4 fruit fly cellular contexts compared by ENCODE assay signal in genomic region chrX:8492849-8493248, dm6.
TF ChIP-seq lines count a peak whose summit lies in the region.

No protein-coding gene starts in this region.

TF ChIP-seq in whole organism, adult, 20 proteins besides CTCF, POLR2A, EP300 and RAD21 (continued from another document):
- TF ChIP-seq CG11617 (GFP tag; optimal IDR thresholded peaks at IDR 0.05; lab: Kevin White, UChicago): peak; percentile 36

TF ChIP-seq in whole organism, embryonic, 481 proteins besides CTCF, POLR2A, EP300 and RAD21 (continued from another document and continues in another):
- TF ChIP-seq Opbp (GFP tag; IDR thresholded peaks at IDR 0.05; lab: Robert Waterston, UW; ENCODE audit: partially characterized antibody): no peak
- no peak for TF ChIP-seq CG17612 (GFP tag; IDR thresholded peaks at IDR 0.05; lab: Robert Waterston, UW)
- peak; percentile 88 for TF ChIP-seq ap (GFP tag; IDR thresholded peaks at IDR 0.05; lab: Robert Waterston, UW)
- TF ChIP-seq Hr3 (GFP tag; optimal IDR thresholded peaks at IDR 0.05; lab: Kevin White, UChicago): peak; percentile 43
- peak; percentile 86 for TF ChIP-seq Optix (GFP tag; IDR thresholded peaks at IDR 0.05; lab: Robert Waterston, UW)
- peak; percentile 10 for TF ChIP-seq CG30020 (tag; optimal IDR thresholded peaks at IDR 0.05; lab: Kevin White, UChicago)
- peak; percentile 47 for TF ChIP-seq CG1602 (GFP tag; optimal IDR thresholded peaks at IDR 0.05; lab: Kevin White, UChicago)
- TF ChIP-seq Dfd (GFP tag; optimal IDR thresholded peaks at IDR 0.05; lab: Kevin White, UChicago): no peak
- no peak for TF ChIP-seq CG7963 (GFP tag; IDR thresholded peaks at IDR 0.05; lab: Robert Waterston, UW; ENCODE audit: partially characterized antibody)
- peak; percentile 3 for TF ChIP-seq CG10274 (GFP tag; optimal IDR thresholded peaks at IDR 0.05; lab: Kevin White, UChicago)
- TF ChIP-seq CG5245 (GFP tag; optimal IDR thresholded peaks at IDR 0.05; lab: Kevin White, UChicago): peak; percentile 64
- TF ChIP-seq nmo (GFP tag; optimal IDR thresholded peaks at IDR 0.05; lab: Kevin White, UChicago): peak; percentile 78
- peak; percentile 87 for TF ChIP-seq Ptx1 (GFP tag; IDR thresholded peaks at IDR 0.05; lab: Robert Waterston, UW)
- TF ChIP-seq tna (GFP tag; IDR thresholded peaks at IDR 0.05; lab: Robert Waterston, UW; ENCODE audit: partially characterized antibody): no peak
- peak; percentile 74 for TF ChIP-seq PHDP (tag; optimal IDR thresholded peaks at IDR 0.05; lab: Kevin White, UChicago)
- no peak for TF ChIP-seq CG34376 (GFP tag; optimal IDR thresholded peaks at IDR 0.05; lab: Kevin White, UChicago)
- no peak for TF ChIP-seq CG42726 (GFP tag; IDR thresholded peaks at IDR 0.05; lab: Robert Waterston, UW; ENCODE audit: partially characterized antibody)
- TF ChIP-seq CG13287 (GFP tag; IDR thresholded peaks at IDR 0.05; lab: Robert Waterston, UW; ENCODE audit: partially characterized antibody): no peak
- no peak for TF ChIP-seq cad (GFP tag; optimal IDR thresholded peaks at IDR 0.05; lab: Kevin White, UChicago)
- peak; percentile 81 for TF ChIP-seq CG2712 (tag; optimal IDR thresholded peaks at IDR 0.05; lab: Kevin White, UChicago)
- TF ChIP-seq unc-4 (GFP tag; IDR thresholded peaks at IDR 0.05; lab: Robert Waterston, UW; ENCODE audit: partially characterized antibody): no peak
- TF ChIP-seq dan (GFP tag; IDR thresholded peaks at IDR 0.05; lab: Robert Waterston, UW): no peak
- TF ChIP-seq CG17802 (tag; optimal IDR thresholded peaks at IDR 0.05; lab: Kevin White, UChicago): peak; percentile 18
- peak; percentile 72 for TF ChIP-seq CG11247 (GFP tag; IDR thresholded peaks at IDR 0.05; lab: Robert Waterston, UW)
- peak; percentile 78 for TF ChIP-seq CG2875 (GFP tag; optimal IDR thresholded peaks at IDR 0.05; lab: Kevin White, UChicago)
- TF ChIP-seq z (GFP tag; IDR thresholded peaks at IDR 0.05; lab: Robert Waterston, UW): no peak
- TF ChIP-seq rib (GFP tag; IDR thresholded peaks at IDR 0.05; lab: Robert Waterston, UW): no peak
- TF ChIP-seq knrl (GFP tag; IDR thresholded peaks at IDR 0.05; lab: Robert Waterston, UW; ENCODE audit: partially characterized antibody): no peak
- no peak for TF ChIP-seq Sin3A (optimal IDR thresholded peaks at IDR 0.05; lab: Kevin White, UChicago)
- no peak; the same call in 1 of the 2 replicates for TF ChIP-seq gsb (GFP tag; IDR thresholded peaks at IDR 0.05; lab: Robert Waterston, UW)
- TF ChIP-seq sug (tag; optimal IDR thresholded peaks at IDR 0.05; lab: Kevin White, UChicago): peak; percentile 0
- peak; percentile 47 for TF ChIP-seq CG10462 (GFP tag; optimal IDR thresholded peaks at IDR 0.05; lab: Kevin White, UChicago)
- peak; percentile 25 for TF ChIP-seq CG7271 (tag; optimal IDR thresholded peaks at IDR 0.05; lab: Kevin White, UChicago)
- TF ChIP-seq HLHmδ (GFP tag; optimal IDR thresholded peaks at IDR 0.05; lab: Kevin White, UChicago): no peak
- TF ChIP-seq Jarid2 (GFP tag; optimal IDR thresholded peaks at IDR 0.05; lab: Kevin White, UChicago): peak; percentile 47
- no peak for TF ChIP-seq crc (GFP tag; optimal IDR thresholded peaks at IDR 0.05; lab: Kevin White, UChicago)
- TF ChIP-seq CG14710 (tag; optimal IDR thresholded peaks at IDR 0.05; lab: Kevin White, UChicago): peak; percentile 48
- no peak for TF ChIP-seq pfk (GFP tag; optimal IDR thresholded peaks at IDR 0.05; lab: Kevin White, UChicago)
- TF ChIP-seq esg (GFP tag; conservative IDR thresholded peaks at IDR 0.05; lab: Robert Waterston, UW): peak; percentile 78
- TF ChIP-seq Lim3 (GFP tag; IDR thresholded peaks at IDR 0.05; lab: Robert Waterston, UW): 0 out of 2 replicates have a peak, but pooled peaks have one; percentile 59
- no peak for TF ChIP-seq disco-r (GFP tag; optimal IDR thresholded peaks at IDR 0.05; lab: Kevin White, UChicago)
- TF ChIP-seq Kr (GFP tag; optimal IDR thresholded peaks at IDR 0.05; lab: Kevin White, UChicago): no peak
- TF ChIP-seq CG7745 (tag; optimal IDR thresholded peaks at IDR 0.05; lab: Kevin White, UChicago): no peak

TF ChIP-seq in whole organism, prepupa, 60 proteins besides CTCF, POLR2A, EP300 and RAD21 (continued from another document):
- peak; percentile 82 for TF ChIP-seq CG34406 (GFP tag; optimal IDR thresholded peaks at IDR 0.05; lab: Kevin White, UChicago)
- peak; percentile 72 for TF ChIP-seq esn (GFP tag; optimal IDR thresholded peaks at IDR 0.05; lab: Kevin White, UChicago)
- TF ChIP-seq Sox14 (GFP tag; optimal IDR thresholded peaks at IDR 0.05; lab: Kevin White, UChicago): peak; percentile 45
- TF ChIP-seq lz (GFP tag; optimal IDR thresholded peaks at IDR 0.05; lab: Kevin White, UChicago): peak; percentile 61
- TF ChIP-seq fd85E (GFP tag; optimal IDR thresholded peaks at IDR 0.05; lab: Kevin White, UChicago): peak; percentile 57
- TF ChIP-seq Hr4 (GFP tag; optimal IDR thresholded peaks at IDR 0.05; lab: Kevin White, UChicago): peak; percentile 76
- TF ChIP-seq CG6792 (GFP tag; optimal IDR thresholded peaks at IDR 0.05; lab: Kevin White, UChicago): peak; percentile 73
- peak; percentile 15 for TF ChIP-seq Eip93F (GFP tag; optimal IDR thresholded peaks at IDR 0.05; lab: Kevin White, UChicago)
- TF ChIP-seq fkh (GFP tag; optimal IDR thresholded peaks at IDR 0.05; lab: Kevin White, UChicago): no peak
- TF ChIP-seq CG10631 (GFP tag; optimal IDR thresholded peaks at IDR 0.05; lab: Kevin White, UChicago): peak; percentile 78
- peak; percentile 65 for TF ChIP-seq Sox102F (GFP tag; optimal IDR thresholded peaks at IDR 0.05; lab: Kevin White, UChicago)
- TF ChIP-seq Hr39 (GFP tag; optimal IDR thresholded peaks at IDR 0.05; lab: Kevin White, UChicago): peak; percentile 55
- TF ChIP-seq Eip78C (GFP tag; lab: Kevin White, UChicago): peak; percentile 86
- peak; percentile 74 for TF ChIP-seq cyc (GFP tag; optimal IDR thresholded peaks at IDR 0.05; lab: Kevin White, UChicago)
- peak; percentile 78 for TF ChIP-seq CG7368 (GFP tag; optimal IDR thresholded peaks at IDR 0.05; lab: Kevin White, UChicago)
- peak; percentile 46 for TF ChIP-seq Blimp-1 (GFP tag; optimal IDR thresholded peaks at IDR 0.05; lab: Kevin White, UChicago)
- TF ChIP-seq acj6 (GFP tag; optimal IDR thresholded peaks at IDR 0.05; lab: Kevin White, UChicago): peak; percentile 85
- peak; percentile 93 for TF ChIP-seq eg (GFP tag; IDR thresholded peaks at IDR 0.05; lab: Robert Waterston, UW)
- peak; percentile 37 for TF ChIP-seq CG16779 (tag; optimal IDR thresholded peaks at IDR 0.05; lab: Kevin White, UChicago)
- peak; percentile 21 for TF ChIP-seq vri (GFP tag; optimal IDR thresholded peaks at IDR 0.05; lab: Kevin White, UChicago)
- TF ChIP-seq CG11294 (GFP tag; IDR thresholded peaks at IDR 0.05; lab: Robert Waterston, UW): peak; percentile 84
- TF ChIP-seq CG1621 (tag; optimal IDR thresholded peaks at IDR 0.05; lab: Kevin White, UChicago): peak; percentile 68
- peak; percentile 93 for TF ChIP-seq CG6163 (GFP tag; IDR thresholded peaks at IDR 0.05; lab: Robert Waterston, UW)
- peak; percentile 73 for TF ChIP-seq Ets96B (tag; optimal IDR thresholded peaks at IDR 0.05; lab: Kevin White, UChicago)
- peak; percentile 86 for TF ChIP-seq Gug (GFP tag; IDR thresholded peaks at IDR 0.05; lab: Robert Waterston, UW)
- peak; percentile 72 for TF ChIP-seq Sox15 (GFP tag; optimal IDR thresholded peaks at IDR 0.05; lab: Kevin White, UChicago)
- peak; percentile 67 for TF ChIP-seq CG31627 (GFP tag; optimal IDR thresholded peaks at IDR 0.05; lab: Kevin White, UChicago)
- TF ChIP-seq dac (GFP tag; optimal IDR thresholded peaks at IDR 0.05; lab: Kevin White, UChicago): peak; percentile 68
- TF ChIP-seq CG10669 (GFP tag; optimal IDR thresholded peaks at IDR 0.05; lab: Kevin White, UChicago): peak; percentile 78
- peak; percentile 54 for TF ChIP-seq Eip75B (GFP tag; optimal IDR thresholded peaks at IDR 0.05; lab: Kevin White, UChicago)
- TF ChIP-seq topi (GFP tag; optimal IDR thresholded peaks at IDR 0.05; lab: Kevin White, UChicago): peak; percentile 70
- TF ChIP-seq Hr38 (GFP tag; optimal IDR thresholded peaks at IDR 0.05; lab: Kevin White, UChicago): no peak
- peak; percentile 62 for TF ChIP-seq fd59A (GFP tag; optimal IDR thresholded peaks at IDR 0.05; lab: Kevin White, UChicago)
- TF ChIP-seq Smox (GFP tag; optimal IDR thresholded peaks at IDR 0.05; lab: Kevin White, UChicago): peak; percentile 64
- peak; percentile 71 for TF ChIP-seq CG3032 (tag; optimal IDR thresholded peaks at IDR 0.05; lab: Kevin White, UChicago)
- peak; percentile 62 for TF ChIP-seq dsx (GFP tag; optimal IDR thresholded peaks at IDR 0.05; lab: Kevin White, UChicago; ENCODE audit: poor library complexity, severe bottlenecking)
- TF ChIP-seq CG11902 (GFP tag; optimal IDR thresholded peaks at IDR 0.05; lab: Kevin White, UChicago): peak; percentile 68
- TF ChIP-seq CG3919 (GFP tag; optimal IDR thresholded peaks at IDR 0.05; lab: Kevin White, UChicago): peak; percentile 84
- peak; percentile 66 for TF ChIP-seq CG11762 (GFP tag; optimal IDR thresholded peaks at IDR 0.05; lab: Kevin White, UChicago; ENCODE audit: insufficient read depth)
- TF ChIP-seq salr (GFP tag; optimal IDR thresholded peaks at IDR 0.05; lab: Kevin White, UChicago): peak; percentile 24 to 54

TF ChIP-seq in whole organism, wandering third instar larva, 38 proteins besides CTCF, POLR2A, EP300 and RAD21 (continued from another document):
- TF ChIP-seq Vsx2 (GFP tag; optimal IDR thresholded peaks at IDR 0.05; lab: Kevin White, UChicago; ENCODE audit: partially characterized antibody): no peak
- TF ChIP-seq pan (optimal IDR thresholded peaks at IDR 0.05; lab: Kevin White, UChicago): no peak
- no peak for TF ChIP-seq Dfd (GFP tag; optimal IDR thresholded peaks at IDR 0.05; lab: Kevin White, UChicago)
- TF ChIP-seq CG32264 (GFP tag; optimal IDR thresholded peaks at IDR 0.05; lab: Kevin White, UChicago): no peak
- no peak for TF ChIP-seq OdsH (GFP tag; optimal IDR thresholded peaks at IDR 0.05; lab: Kevin White, UChicago)
- TF ChIP-seq woc (GFP tag; optimal IDR thresholded peaks at IDR 0.05; lab: Kevin White, UChicago): no peak
- no peak for TF ChIP-seq GATAd (GFP tag; optimal IDR thresholded peaks at IDR 0.05; lab: Kevin White, UChicago)
- TF ChIP-seq brk (GFP tag; optimal IDR thresholded peaks at IDR 0.05; lab: Kevin White, UChicago): no peak
- no peak for TF ChIP-seq CG9705 (GFP tag; optimal IDR thresholded peaks at IDR 0.05; lab: Kevin White, UChicago)
- no peak for TF ChIP-seq CrebA (GFP tag; optimal IDR thresholded peaks at IDR 0.05; lab: Kevin White, UChicago; ENCODE audit: borderline replicate concordance)
- no peak for TF ChIP-seq br (GFP tag; optimal IDR thresholded peaks at IDR 0.05; lab: Kevin White, UChicago)
- TF ChIP-seq lola (GFP tag; optimal IDR thresholded peaks at IDR 0.05; lab: Kevin White, UChicago): no peak
- peak; percentile 26 for TF ChIP-seq fru (GFP tag; optimal IDR thresholded peaks at IDR 0.05; lab: Kevin White, UChicago)
- TF ChIP-seq tai (GFP tag; optimal IDR thresholded peaks at IDR 0.05; lab: Kevin White, UChicago): no peak
- TF ChIP-seq Abd-B (GFP tag; optimal IDR thresholded peaks at IDR 0.05; lab: Kevin White, UChicago): no peak
- TF ChIP-seq Mio (GFP tag; optimal IDR thresholded peaks at IDR 0.05; lab: Kevin White, UChicago): no peak
TF ChIP-seq in whole organism, wandering third instar larva: peak in this region for 12.
